Worm (Caenorhabditis elegans) whole organism, L4 larva: Measurements from ENCODE around the gene str-81.

Source experiments
- nhr-102 ChIP-seq: sonication (generic microtip); optimal IDR thresholded peaks from 2 replicates; lab custom pipeline; 2016; ENCODE audit warnings: mild to moderate bottlenecking, missing genetic modification characterization, moderate library complexity, missing compliant biosample characterization
- nhr-11 ChIP-seq: fragments of 150-350 bp; optimal IDR thresholded peaks from 2 replicates; lab custom pipeline; 2014; ENCODE audit warnings: missing biosample characterization, missing genetic modification characterization
- nhr-237 ChIP-seq: sonication (generic microtip); optimal IDR thresholded peaks from 2 replicates; lab custom pipeline; 2017; ENCODE audit warnings: missing biosample characterization, missing genetic modification characterization
- skn-1 ChIP-seq: fragments of 150-350 bp; optimal IDR thresholded peaks from 2 replicates; lab custom pipeline; 2014; ENCODE audit warnings: missing biosample characterization, missing genetic modification characterization
- unc-39 ChIP-seq: sonication (generic microtip); optimal IDR thresholded peaks from 2 replicates; lab custom pipeline; 2017; ENCODE audit warnings: missing biosample characterization, missing genetic modification characterization

ce11 chrV:19181684-19182083 lies 69.2 kb downstream of the str-81 start:
- TF ChIP-seq nhr-11 (tag; lab: Kevin White, UChicago) (no peak), nhr-237 (tag; lab: Kevin White, UChicago) (no peak), skn-1 (no peak), nhr-102 (tag; lab: Kevin White, UChicago) (no peak), unc-39 (tag; lab: Kevin White, UChicago) (no peak)
